Worm (Caenorhabditis elegans): Measurements from ENCODE around the gene F53F4.17.

Gene F53F4.17

DNA sequence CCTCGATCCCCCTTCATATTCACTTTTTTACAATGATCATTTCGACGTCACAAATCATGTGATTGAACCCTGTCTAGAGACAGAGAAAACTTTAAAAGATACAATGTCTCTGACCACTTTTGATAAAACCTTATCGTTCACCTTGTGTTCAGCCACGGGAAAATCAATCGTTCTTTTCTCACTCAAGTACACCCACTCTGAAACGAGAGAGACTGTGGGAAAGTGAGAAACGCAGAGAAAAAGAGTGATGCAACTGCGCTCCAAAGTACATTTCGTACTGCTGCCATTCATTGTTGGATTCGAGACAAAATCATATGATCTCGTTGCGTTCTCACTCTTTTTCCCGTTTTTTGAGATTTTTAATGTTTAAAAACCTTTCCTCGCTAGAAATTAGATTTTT, 22.8 kb upstream of the F53F4.17 start (continued):
- no peak for TF ChIP-seq ztf-1 (GFP tag; conservative IDR thresholded peaks at IDR 0.05)
- TF ChIP-seq nhr-10 (tag; optimal IDR thresholded peaks at IDR 0.05): no peak
- TF ChIP-seq C34F6.9 (tag; optimal IDR thresholded peaks at IDR 0.05): peak; percentile 98

ce11 chrV:13565781-13566180, 22.2 kb upstream of the F53F4.17 start, which contains the start of gene slrp-1:
Gene slrp-1, plus strand, starts transcription at chrV:13565863.
- no peak for TF ChIP-seq nhr-12 (tag; optimal IDR thresholded peaks at IDR 0.05)
- TF ChIP-seq lsy-2 (tag; optimal IDR thresholded peaks at IDR 0.05): no peak
- TF ChIP-seq sma-3 (GFP tag; optimal IDR thresholded peaks at IDR 0.05): no peak

DNA sequence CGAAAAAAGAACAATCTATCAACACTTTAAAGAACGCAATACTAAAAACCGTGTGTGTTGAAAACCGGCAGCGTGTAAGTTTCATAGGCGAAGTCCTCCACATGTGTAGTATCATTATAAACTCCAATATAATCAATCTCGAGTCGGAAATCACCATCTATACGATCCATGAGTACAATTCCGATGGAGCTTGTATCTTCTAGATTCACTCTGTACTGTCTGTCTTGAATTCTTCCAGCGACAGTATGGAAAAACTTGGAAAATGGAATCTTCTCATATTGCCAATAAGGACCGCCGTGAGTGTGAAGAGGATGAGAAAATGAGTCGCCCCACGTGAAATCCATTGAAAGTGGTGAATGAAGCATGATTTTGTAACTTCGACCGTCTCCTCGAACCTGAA, 21.0 kb upstream of the F53F4.17 start:
- peak; percentile 30 for TF ChIP-seq Y55F3AM.14 (GFP tag; optimal IDR thresholded peaks at IDR 0.05)
- peak; percentile 19 for TF ChIP-seq ama-1 (optimal IDR thresholded peaks at IDR 0.05)
- peak; percentile 15 for TF ChIP-seq nhr-21 (tag; optimal IDR thresholded peaks at IDR 0.05)
- no peak for TF ChIP-seq egl-27 (tag; optimal IDR thresholded peaks at IDR 0.05)
- TF ChIP-seq lsy-2 (tag; optimal IDR thresholded peaks at IDR 0.05): peak in 1 of 2 experiments; percentile 11
- TF ChIP-seq lin-11 (tag; optimal IDR thresholded peaks at IDR 0.05): no peak
- peak; percentile 25 for TF ChIP-seq sma-3 (GFP tag; optimal IDR thresholded peaks at IDR 0.05)
- no peak for TF ChIP-seq skn-1 (tag; optimal IDR thresholded peaks at IDR 0.05)
- peak; percentile 1 for TF ChIP-seq nhr-129 (tag; optimal IDR thresholded peaks at IDR 0.05)

DNA sequence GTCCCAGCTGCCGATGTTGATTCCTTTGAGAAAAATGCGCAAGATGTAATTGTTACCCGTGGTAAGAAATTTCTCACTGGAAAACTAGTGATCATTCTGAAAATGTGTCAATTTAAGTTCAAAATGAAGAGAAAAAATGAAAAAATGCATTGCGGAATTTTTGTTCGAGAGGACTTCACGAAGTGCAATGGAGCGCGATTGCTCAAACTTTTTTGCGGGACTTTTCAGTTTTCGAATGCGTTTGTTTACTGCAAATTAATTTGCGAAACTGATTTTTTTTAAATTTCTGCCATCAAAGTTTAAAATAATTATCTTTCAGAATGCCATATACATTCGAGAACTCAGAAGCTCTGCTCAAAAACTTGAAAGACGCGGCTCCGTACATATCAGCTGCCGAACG, 19.5 kb upstream of the F53F4.17 start, which contains the start of the genes nuaf-1 and bir-2:
TSS of gene nuaf-1 (minus strand) at position 98 of the 400 bp plus-strand sequence.
TSS of gene bir-2 (plus strand) at position 318 of the 400 bp plus-strand sequence.
- peak; percentile 31 for TF ChIP-seq F13H6.1 (tag; optimal IDR thresholded peaks at IDR 0.05)
- TF ChIP-seq lin-39 (tag; optimal IDR thresholded peaks at IDR 0.05): no peak
- no peak for TF ChIP-seq ztf-11 (tag; optimal IDR thresholded peaks at IDR 0.05)
- no peak for TF ChIP-seq peb-1 (tag; optimal IDR thresholded peaks at IDR 0.05)
- no peak for TF ChIP-seq R02D3.7 (tag; optimal IDR thresholded peaks at IDR 0.05)
- peak; percentile 74 for TF ChIP-seq gmeb-1 (tag; optimal IDR thresholded peaks at IDR 0.05)
- TF ChIP-seq unc-62 (GFP tag; optimal IDR thresholded peaks at IDR 0.05): no peak
- TF ChIP-seq crh-2 (tag; optimal IDR thresholded peaks at IDR 0.05): peak; percentile 67
- no peak for TF ChIP-seq nhr-12 (tag; optimal IDR thresholded peaks at IDR 0.05)
- peak; percentile 40 for TF ChIP-seq nhr-129 (tag; optimal IDR thresholded peaks at IDR 0.05)
- no peak for TF ChIP-seq sem-4 (tag; optimal IDR thresholded peaks at IDR 0.05)
- TF ChIP-seq nhr-25 (tag; optimal IDR thresholded peaks at IDR 0.05): no peak
- TF ChIP-seq fos-1 (tag; optimal IDR thresholded peaks at IDR 0.05): peak; percentile 42
- TF ChIP-seq nhr-77 (tag; optimal IDR thresholded peaks at IDR 0.05): no peak
- peak; percentile 28 for TF ChIP-seq lin-13 (GFP tag; optimal IDR thresholded peaks at IDR 0.05)
- no peak for TF ChIP-seq elt-1 (tag; optimal IDR thresholded peaks at IDR 0.05)
- TF ChIP-seq unc-39 (tag; optimal IDR thresholded peaks at IDR 0.05): no peak
- no peak for TF ChIP-seq ztf-4 (tag; optimal IDR thresholded peaks at IDR 0.05)
- no peak for TF ChIP-seq skn-1 (tag; optimal IDR thresholded peaks at IDR 0.05)
- TF ChIP-seq sma-3 (GFP tag; optimal IDR thresholded peaks at IDR 0.05): peak; percentile 42
- TF ChIP-seq nhr-23 (tag; optimal IDR thresholded peaks at IDR 0.05): no peak
- no peak for TF ChIP-seq mab-5 (tag; optimal IDR thresholded peaks at IDR 0.05)
- TF ChIP-seq dmd-4 (tag; optimal IDR thresholded peaks at IDR 0.05): no peak
- TF ChIP-seq egl-27 (tag; optimal IDR thresholded peaks at IDR 0.05): no peak
- TF ChIP-seq ceh-16 (tag; optimal IDR thresholded peaks at IDR 0.05): no peak
- no peak for TF ChIP-seq snpc-4 (tag; optimal IDR thresholded peaks at IDR 0.05)
- TF ChIP-seq lsy-2 (tag; optimal IDR thresholded peaks at IDR 0.05): peak; percentile 10 to 68
- TF ChIP-seq ama-1 (optimal IDR thresholded peaks at IDR 0.05): no peak
- no peak for TF ChIP-seq mdl-1 (tag; optimal IDR thresholded peaks at IDR 0.05)
- TF ChIP-seq ZK546.5 (tag; optimal IDR thresholded peaks at IDR 0.05): no peak
- no peak for TF ChIP-seq alr-1 (tag; optimal IDR thresholded peaks at IDR 0.05)
- no peak for TF ChIP-seq ceh-82 (tag; optimal IDR thresholded peaks at IDR 0.05)
- TF ChIP-seq aly-2 (tag; optimal IDR thresholded peaks at IDR 0.05): no peak
- TF ChIP-seq nhr-10 (tag; optimal IDR thresholded peaks at IDR 0.05): no peak
- TF ChIP-seq lin-11 (tag; optimal IDR thresholded peaks at IDR 0.05): no peak
- no peak for TF ChIP-seq elt-3 (tag; optimal IDR thresholded peaks at IDR 0.05)
- TF ChIP-seq sma-9 (GFP tag; optimal IDR thresholded peaks at IDR 0.05): peak; percentile 50
- no peak for TF ChIP-seq sma-9 (tag; optimal IDR thresholded peaks at IDR 0.05)
- peak; percentile 62 for TF ChIP-seq C34F6.9 (tag; optimal IDR thresholded peaks at IDR 0.05)
- no peak for TF ChIP-seq nhr-11 (tag; optimal IDR thresholded peaks at IDR 0.05)
- no peak for TF ChIP-seq nhr-6 (tag; optimal IDR thresholded peaks at IDR 0.05)
- TF ChIP-seq nhr-21 (tag; optimal IDR thresholded peaks at IDR 0.05): peak; percentile 11
- TF ChIP-seq unc-55 (GFP tag; optimal IDR thresholded peaks at IDR 0.05): peak; percentile 78
- no peak for TF ChIP-seq nhr-237 (tag; optimal IDR thresholded peaks at IDR 0.05)
- no peak for TF ChIP-seq zag-1 (tag; optimal IDR thresholded peaks at IDR 0.05)
- TF ChIP-seq blmp-1 (tag; optimal IDR thresholded peaks at IDR 0.05; ENCODE audit: insufficient read depth): no peak
- TF ChIP-seq ztf-1 (GFP tag; conservative IDR thresholded peaks at IDR 0.05): no peak
- TF ChIP-seq Y55F3AM.14 (GFP tag; optimal IDR thresholded peaks at IDR 0.05): no peak

Measured in whole organism, L2 larva.